Worm (Caenorhabditis elegans) whole organism, midembryonic: Measurements from ENCODE around the gene irld-24.

Experiments
- T22C8.4 ChIP-seq: fragments of 200-800 bp; sonication (Bioruptor generic); IDR thresholded peaks from 2 replicates; pipeline ENCODE4 v1.3.6; 2022; ENCODE audit warnings: missing genetic modification characterization, missing compliant biosample characterization
- cog-1 ChIP-seq: sonication (generic microtip); optimal IDR thresholded peaks from 2 replicates; lab custom pipeline; 2016; ENCODE audit warnings: missing genetic modification characterization, missing compliant biosample characterization
- flt-1 ChIP-seq: fragments of 200-800 bp; sonication (Bioruptor generic); IDR thresholded peaks from 2 replicates; pipeline ENCODE4 v1.3.6; 2022; ENCODE audit warnings: missing genetic modification characterization, missing compliant biosample characterization
- med-1 ChIP-seq: sonication (generic microtip); optimal IDR thresholded peaks from 2 replicates; lab custom pipeline; 2017; ENCODE audit warnings: missing genetic modification characterization, mild to moderate bottlenecking, missing compliant biosample characterization, antibody characterized with exemption, missing genetic modification reagents; ENCODE audit not compliant: insufficient read depth
- ref-1 ChIP-seq: fragments of 200-800 bp; sonication (Bioruptor generic); conservative IDR thresholded peaks from 2 replicates; pipeline ENCODE4 v1.3.6; 2022; ENCODE audit warnings: missing genetic modification reagents, missing genetic modification characterization, missing compliant biosample characterization
- tab-1 ChIP-seq: fragments of 200-800 bp; sonication (Bioruptor generic); IDR thresholded peaks from 2 replicates; pipeline ENCODE4 v1.3.6; 2022; ENCODE audit warnings: missing genetic modification characterization, missing compliant biosample characterization
- ztf-23 ChIP-seq: fragments of 200-800 bp; sonication (Bioruptor generic); IDR thresholded peaks from 2 replicates; pipeline ENCODE4 v1.3.6; 2022; ENCODE audit warnings: missing genetic modification reagents, missing genetic modification characterization, missing compliant biosample characterization
- ztf-29 ChIP-seq: fragments of 200-800 bp; sonication (Bioruptor generic); IDR thresholded peaks from 2 replicates; pipeline ENCODE4 v1.3.6; 2022; ENCODE audit warnings: missing genetic modification reagents, missing genetic modification characterization, missing compliant biosample characterization

ce11 chrX:13986307-13986706 is at the start of gene irld-24:
- TF ChIP-seq T22C8.4 (GFP tag; lab: Robert Waterston, UW), result no peak
- TF ChIP-seq flt-1 (GFP tag; lab: Robert Waterston, UW), result no peak
- no peak for TF ChIP-seq ztf-23 (GFP tag; lab: Robert Waterston, UW)
- no peak for TF ChIP-seq tab-1
- no peak for TF ChIP-seq ref-1
- TF ChIP-seq cog-1, result no peak
- TF ChIP-seq ztf-29 (GFP tag; lab: Robert Waterston, UW), result no peak
- no peak for TF ChIP-seq med-1 (GFP tag; lab: Kevin White, UChicago)
